Fruit fly (Drosophila melanogaster) whole organism, embryonic: Measurements from ENCODE around the gene Rad17.

ENCODE experiments used
- BtbVII ChIP-seq: fragments of 200-800 bp; sonication (Bioruptor generic); optimal IDR thresholded peaks from 3 replicates; lab custom pipeline; 2017; ENCODE audit warnings: missing biosample characterization, mild to moderate bottlenecking, missing genetic modification characterization
- CG10147 ChIP-seq: fragments of 200-800 bp; sonication (Bioruptor generic); optimal IDR thresholded peaks from 2 replicates; lab custom pipeline; 2019; ENCODE audit warnings: missing biosample characterization, mild to moderate bottlenecking, missing genetic modification characterization, moderate library complexity
- CG10431 ChIP-seq: fragments of 200-800 bp; sonication (Bioruptor generic); optimal IDR thresholded peaks from 3 replicates; lab custom pipeline; 2018; ENCODE audit warnings: missing biosample characterization, mild to moderate bottlenecking, missing genetic modification characterization
- CG10462 ChIP-seq: fragments of 200-800 bp; sonication (Bioruptor generic); optimal IDR thresholded peaks from 2 replicates; lab custom pipeline; 2016; ENCODE audit warnings: missing biosample characterization, missing genetic modification characterization
- CG12769 ChIP-seq: fragments of 200-800 bp; sonication (Bioruptor generic); optimal IDR thresholded peaks from 2 replicates; lab custom pipeline; 2019; ENCODE audit warnings: missing biosample characterization, mild to moderate bottlenecking, missing genetic modification characterization, moderate library complexity
- CG14667 ChIP-seq: fragments of 200-800 bp; sonication (Bioruptor generic); IDR thresholded peaks from 2 replicates; pipeline ENCODE4 v1.3.6; 2022; ENCODE audit warnings: missing biosample characterization, missing genetic modification characterization
- CG1529 ChIP-seq: fragments of 200-800 bp; sonication (Bioruptor generic); optimal IDR thresholded peaks from 3 replicates; lab custom pipeline; 2018; ENCODE audit warnings: missing biosample characterization, missing genetic modification characterization
- CG16813 ChIP-seq: fragments of 200-800 bp; sonication (Bioruptor generic); IDR thresholded peaks from 3 replicates; pipeline ENCODE4 v1.3.6; 2022; ENCODE audit warnings: missing biosample characterization, missing genetic modification characterization; ENCODE audit not compliant: partially characterized antibody
- CG2202 ChIP-seq: fragments of 200-800 bp; sonication (Bioruptor generic); optimal IDR thresholded peaks from 2 replicates; lab custom pipeline; 2018; ENCODE audit warnings: missing biosample characterization, mild to moderate bottlenecking, missing genetic modification characterization
- CG30020 ChIP-seq: fragments of 200-800 bp; optimal IDR thresholded peaks from 2 replicates; lab custom pipeline; 2019; ENCODE audit warnings: missing biosample characterization, mild to moderate bottlenecking, missing genetic modification characterization, moderate library complexity
- CG32532 ChIP-seq: fragments of 200-800 bp; sonication (Bioruptor generic); IDR thresholded peaks from 2 replicates; pipeline ENCODE4 v1.3.6; 2022; ENCODE audit warnings: missing biosample characterization, missing genetic modification characterization
- CG6683 ChIP-seq: fragments of 200-800 bp; sonication (Bioruptor generic); optimal IDR thresholded peaks from 2 replicates; lab custom pipeline; 2017; ENCODE audit warnings: missing biosample characterization, mild to moderate bottlenecking, missing genetic modification characterization, missing genetic modification reagents
- CG8765 ChIP-seq: fragments of 200-800 bp; sonication (Bioruptor generic); IDR thresholded peaks from 2 replicates; pipeline ENCODE4 v1.3.6; 2022; ENCODE audit warnings: missing biosample characterization, missing genetic modification characterization
- CG9797 ChIP-seq: fragments of 200-800 bp; sonication (Bioruptor generic); optimal IDR thresholded peaks from 3 replicates; lab custom pipeline; 2018; ENCODE audit warnings: missing biosample characterization, mild to moderate bottlenecking, missing genetic modification characterization
- D ChIP-seq, 2 experiments: fragments of 200-800 bp in 1 of 2; fragments of >200 bp in 1 of 2; sonication (Bioruptor generic) in 1 of 2; optimal IDR thresholded peaks; 2 replicates in 1 of 2; 3 replicates in 1 of 2; lab custom pipeline; 2017; ENCODE audit warnings: mild to moderate bottlenecking in 1 of 2, missing biosample characterization in 1 of 2, missing genetic modification characterization in 1 of 2, missing genetic modification reagents in 1 of 2
- Dip3 ChIP-seq: fragments of 200-800 bp; sonication (Bioruptor generic); optimal IDR thresholded peaks from 3 replicates; lab custom pipeline; 2016; ENCODE audit warnings: missing biosample characterization, missing genetic modification characterization
- GATAe ChIP-seq: fragments of 200-800 bp; sonication (Bioruptor generic); conservative IDR thresholded peaks from 2 replicates; pipeline ENCODE4 v1.3.6; 2022; ENCODE audit warnings: missing biosample characterization, missing genetic modification characterization
- Gug ChIP-seq: fragments of 200-800 bp; sonication (Bioruptor generic); IDR thresholded peaks from 4 replicates; pipeline ENCODE4 v1.3.6; 2022; ENCODE audit warnings: missing biosample characterization, missing genetic modification characterization
- MTF-1 ChIP-seq: fragments of 200-800 bp; sonication (Bioruptor generic); optimal IDR thresholded peaks from 2 replicates; lab custom pipeline; 2018; ENCODE audit warnings: missing biosample characterization, mild to moderate bottlenecking, missing genetic modification characterization, borderline replicate concordance
- NC2β ChIP-seq: fragments of 200-800 bp; sonication (Bioruptor generic); optimal IDR thresholded peaks from 2 replicates; lab custom pipeline; 2016; ENCODE audit warnings: missing biosample characterization, missing genetic modification characterization
- Neu2 ChIP-seq: fragments of 200-800 bp; sonication (Bioruptor generic); optimal IDR thresholded peaks from 3 replicates; lab custom pipeline; 2016; ENCODE audit warnings: missing biosample characterization, missing genetic modification characterization, borderline replicate concordance
- Nf-YB ChIP-seq: fragments of 200-800 bp; sonication (Bioruptor generic); optimal IDR thresholded peaks from 3 replicates; lab custom pipeline; 2019; ENCODE audit warnings: missing biosample characterization, mild to moderate bottlenecking, missing genetic modification characterization, moderate library complexity
- Oli ChIP-seq: fragments of 200-800 bp; sonication (Bioruptor generic); optimal IDR thresholded peaks from 2 replicates; lab custom pipeline; 2018; ENCODE audit warnings: missing biosample characterization, mild to moderate bottlenecking, missing genetic modification characterization, moderate library complexity
- Ravus ChIP-seq: fragments of 200-800 bp; sonication (Bioruptor generic); IDR thresholded peaks from 2 replicates; pipeline ENCODE4 v1.3.6; 2022; ENCODE audit warnings: missing biosample characterization, missing genetic modification characterization
- Side ChIP-seq: fragments of 200-800 bp; sonication (Bioruptor generic); optimal IDR thresholded peaks from 2 replicates; lab custom pipeline; 2016; ENCODE audit warnings: missing biosample characterization, missing genetic modification characterization
- Sox100B ChIP-seq: fragments of 200-800 bp; sonication (Bioruptor generic); optimal IDR thresholded peaks from 3 replicates; lab custom pipeline; 2018; ENCODE audit warnings: missing biosample characterization, mild to moderate bottlenecking, missing genetic modification characterization
- Xrp1 ChIP-seq: fragments of 200-800 bp; sonication (Bioruptor generic); IDR thresholded peaks from 2 replicates; pipeline ENCODE4 v1.3.6; 2022; ENCODE audit warnings: missing biosample characterization, missing genetic modification characterization
- al ChIP-seq: fragments of 200-800 bp; sonication (Bioruptor generic); IDR thresholded peaks from 2 replicates; pipeline ENCODE4 v1.3.6; 2022; ENCODE audit warnings: missing biosample characterization, missing genetic modification characterization
- ase ChIP-seq: fragments of 200-800 bp; sonication (Bioruptor generic); IDR thresholded peaks from 3 replicates; pipeline ENCODE4 v1.3.6; 2022; ENCODE audit warnings: missing biosample characterization, missing genetic modification characterization
- bigmax ChIP-seq: fragments of 200-800 bp; sonication (Bioruptor generic); optimal IDR thresholded peaks from 2 replicates; lab custom pipeline; 2018; ENCODE audit warnings: missing biosample characterization, mild to moderate bottlenecking, missing genetic modification characterization
- dmrt11E ChIP-seq: fragments of 200-800 bp; sonication (Bioruptor generic); optimal IDR thresholded peaks from 3 replicates; lab custom pipeline; 2018; ENCODE audit warnings: missing biosample characterization, mild to moderate bottlenecking, missing genetic modification characterization, moderate library complexity
- en ChIP-seq: fragments of 200-800 bp; sonication (Bioruptor generic); optimal IDR thresholded peaks from 2 replicates; lab custom pipeline; 2016; ENCODE audit warnings: missing biosample characterization, missing genetic modification characterization
- ewg ChIP-seq: fragments of 200-800 bp; sonication (Bioruptor generic); optimal IDR thresholded peaks from 3 replicates; lab custom pipeline; 2017; ENCODE audit warnings: mild to moderate bottlenecking, missing biosample characterization, missing genetic modification reagents, missing genetic modification characterization
- grau ChIP-seq: fragments of 200-800 bp; optimal IDR thresholded peaks from 3 replicates; lab custom pipeline; 2019; ENCODE audit warnings: missing biosample characterization, mild to moderate bottlenecking, missing genetic modification characterization, moderate library complexity
- gsb ChIP-seq: fragments of 200-800 bp; sonication (Bioruptor generic); IDR thresholded peaks from 2 replicates; pipeline ENCODE4 v1.3.6; 2022; ENCODE audit warnings: missing biosample characterization, missing genetic modification characterization
- h ChIP-seq: fragments of >200 bp; optimal IDR thresholded peaks from 2 replicates; lab custom pipeline; 2017
- jumu ChIP-seq: fragments of 200-800 bp; sonication (Bioruptor generic); optimal IDR thresholded peaks from 3 replicates; lab custom pipeline; 2016; ENCODE audit warnings: missing biosample characterization, missing genetic modification characterization
- kni ChIP-seq: fragments of 200-800 bp; sonication (Bioruptor generic); optimal IDR thresholded peaks from 3 replicates; lab custom pipeline; 2017; ENCODE audit warnings: mild to moderate bottlenecking, missing biosample characterization, missing genetic modification reagents, missing genetic modification characterization
- lmd ChIP-seq: fragments of 200-800 bp; sonication (Bioruptor generic); IDR thresholded peaks from 2 replicates; pipeline ENCODE4 v1.3.6; 2022; ENCODE audit warnings: missing biosample characterization, missing genetic modification characterization
- nerfin-1 ChIP-seq: fragments of 200-800 bp; sonication (Bioruptor generic); optimal IDR thresholded peaks from 3 replicates; lab custom pipeline; 2019; ENCODE audit warnings: missing biosample characterization, mild to moderate bottlenecking, missing genetic modification characterization, moderate library complexity
- nerfin-2 ChIP-seq: fragments of 200-800 bp; sonication (Bioruptor generic); IDR thresholded peaks from 2 replicates; pipeline ENCODE4 v1.3.6; 2022; ENCODE audit warnings: missing biosample characterization, missing genetic modification characterization; ENCODE audit not compliant: partially characterized antibody
- nom ChIP-seq: fragments of 200-800 bp; sonication (Bioruptor generic); optimal IDR thresholded peaks from 2 replicates; lab custom pipeline; 2017; ENCODE audit warnings: missing biosample characterization, missing genetic modification characterization, mild to moderate bottlenecking, moderate library complexity, missing genetic modification reagents
- sc ChIP-seq, 3 experiments: fragments of >200 bp in 2 of 3; fragments of 200-800 bp in 1 of 3; sonication (Bioruptor generic) in 1 of 3; optimal IDR thresholded peaks; 2 replicates in 2 of 3; 3 replicates in 1 of 3; lab custom pipeline; 2017; ENCODE audit warnings: mild to moderate bottlenecking in 1 of 3, missing biosample characterization in 1 of 3, missing genetic modification characterization in 1 of 3, missing genetic modification reagents in 1 of 3
- sisA ChIP-seq: fragments of 200-800 bp; sonication (Bioruptor generic); IDR thresholded peaks from 2 replicates; pipeline ENCODE4 v1.3.6; 2022; ENCODE audit warnings: missing biosample characterization, missing genetic modification characterization
- so ChIP-seq: fragments of 200-800 bp; sonication (Bioruptor generic); IDR thresholded peaks from 3 replicates; pipeline ENCODE4 v1.3.6; 2022; ENCODE audit warnings: missing biosample characterization, missing genetic modification characterization
- sug ChIP-seq: fragments of 200-800 bp; optimal IDR thresholded peaks from 2 replicates; lab custom pipeline; 2019; ENCODE audit warnings: missing biosample characterization, mild to moderate bottlenecking, missing genetic modification characterization, moderate library complexity
- trh ChIP-seq: fragments of 200-800 bp; sonication (Bioruptor generic); optimal IDR thresholded peaks from 2 replicates; lab custom pipeline; 2016; ENCODE audit warnings: missing biosample characterization, missing genetic modification characterization
- wor ChIP-seq: fragments of 200-800 bp; sonication (Bioruptor generic); IDR thresholded peaks from 2 replicates; pipeline ENCODE4 v1.3.6; 2022; ENCODE audit warnings: missing biosample characterization, missing genetic modification characterization
- zen ChIP-seq: fragments of 200-800 bp; sonication (Bioruptor generic); optimal IDR thresholded peaks from 3 replicates; lab custom pipeline; 2018; ENCODE audit warnings: missing biosample characterization, mild to moderate bottlenecking, missing genetic modification characterization, moderate library complexity
- zf30C ChIP-seq: fragments of 200-800 bp; sonication (Bioruptor generic); optimal IDR thresholded peaks from 3 replicates; lab custom pipeline; 2018; ENCODE audit warnings: missing biosample characterization, mild to moderate bottlenecking, missing genetic modification characterization

The Rad17 gene

DNA sequence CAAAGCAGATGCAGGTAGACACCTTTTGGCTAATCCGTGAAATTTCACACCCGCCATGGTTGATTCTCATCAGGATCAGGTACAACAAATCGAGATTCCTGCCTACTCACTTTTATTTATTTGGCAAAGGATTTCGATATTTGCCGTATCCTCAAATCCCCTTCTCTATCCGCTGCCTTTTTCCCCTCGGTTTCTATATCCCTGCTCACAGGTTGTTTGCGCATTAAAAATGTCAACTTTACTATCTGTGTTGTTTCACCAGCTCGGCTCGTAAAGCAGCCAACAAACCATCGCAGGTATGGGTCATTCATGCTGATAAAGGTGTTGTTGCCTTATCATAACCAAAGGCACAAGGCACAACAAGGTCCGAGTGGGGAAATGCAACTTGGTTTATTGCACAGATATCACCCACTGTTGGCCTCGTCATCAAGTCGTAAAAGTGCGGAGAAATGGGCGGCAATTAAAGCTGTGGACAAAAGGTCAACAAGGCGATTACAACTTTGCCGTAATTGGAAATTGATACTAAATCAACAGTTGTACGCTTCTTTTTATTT lies 17.2 kb upstream of the Rad17 start (continued):
- TF ChIP-seq Gug (GFP tag; lab: Robert Waterston, UW) (no peak), CG1529 (GFP tag; lab: Kevin White, UChicago) (peak; percentile 8), zen (tag; lab: Kevin White, UChicago) (no peak), CG8765 (no peak), NC2β (no peak), wor (GFP tag; lab: Robert Waterston, UW) (no peak), Sox100B (GFP tag; lab: Kevin White, UChicago) (no peak), nerfin-2 (GFP tag; lab: Robert Waterston, UW) (no peak), Side (GFP tag; lab: Kevin White, UChicago) (no peak), sisA (GFP tag; lab: Robert Waterston, UW) (no peak), al (GFP tag; lab: Robert Waterston, UW) (no peak), CG30020 (tag; lab: Kevin White, UChicago) (no peak), bigmax (GFP tag; lab: Kevin White, UChicago) (no peak), dmrt11E (tag; lab: Kevin White, UChicago) (no peak), trh (GFP tag; lab: Kevin White, UChicago) (no peak), CG2202 (tag; lab: Kevin White, UChicago) (no peak), BtbVII (GFP tag; lab: Kevin White, UChicago) (no peak), CG10462 (GFP tag; lab: Kevin White, UChicago) (no peak), grau (tag; lab: Kevin White, UChicago) (no peak), Nf-YB (GFP tag; lab: Kevin White, UChicago) (no peak), zf30C (GFP tag; lab: Kevin White, UChicago) (peak; percentile 7), CG32532 (GFP tag; lab: Robert Waterston, UW) (no peak), CG9797 (GFP tag; lab: Kevin White, UChicago) (no peak), GATAe (GFP tag; lab: Robert Waterston, UW) (no peak), Ravus (GFP tag; lab: Robert Waterston, UW) (no peak), CG16813 (no peak), ewg (GFP tag; lab: Kevin White, UChicago) (no peak), CG10431 (GFP tag; lab: Kevin White, UChicago) (no peak), h (lab: Kevin White, UChicago) (no peak), D (optimal IDR thresholded peaks at IDR 0.05; lab: Kevin White, UChicago) (no peak), D (GFP tag; optimal IDR thresholded peaks at IDR 0.05; lab: Kevin White, UChicago) (peak; percentile 7), nom (peak; percentile 20), so (GFP tag; lab: Robert Waterston, UW) (no peak), sc (optimal IDR thresholded peaks at IDR 0.05; lab: Kevin White, UChicago) (no peak), sc (GFP tag; optimal IDR thresholded peaks at IDR 0.05; lab: Kevin White, UChicago) (no peak), ase (GFP tag; lab: Robert Waterston, UW) (no peak), nerfin-1 (tag; lab: Kevin White, UChicago) (peak; percentile 9), CG10147 (no peak), CG6683 (GFP tag; lab: Kevin White, UChicago) (no peak), Neu2 (no peak), Oli (tag; lab: Kevin White, UChicago) (no peak), lmd (no peak), Dip3 (GFP tag; lab: Kevin White, UChicago) (no peak), MTF-1 (GFP tag; lab: Kevin White, UChicago) (peak; percentile 33), kni (GFP tag; lab: Kevin White, UChicago) (no peak), jumu (GFP tag; lab: Kevin White, UChicago) (no peak), Xrp1 (peak; percentile 42; the same call in 1 of the 2 replicates), sug (tag; lab: Kevin White, UChicago) (no peak), CG12769 (tag; lab: Kevin White, UChicago) (no peak), CG14667 (GFP tag; lab: Robert Waterston, UW) (no peak), gsb (GFP tag; lab: Robert Waterston, UW) (no peak), en (GFP tag; lab: Kevin White, UChicago) (no peak)
